Worm (Caenorhabditis elegans): Measurements from ENCODE around the gene R10D12.13.

R10D12.13 gene

ce11 chrV:13984828-13985227 is 22.6 kb downstream of the R10D12.13 start, which contains the start of gene end-1:
TSS of gene end-1 (plus strand) at chrV:13985128.
- TF ChIP-seq sem-2 (GFP tag; optimal IDR thresholded peaks at IDR 0.05) = no peak

DNA sequence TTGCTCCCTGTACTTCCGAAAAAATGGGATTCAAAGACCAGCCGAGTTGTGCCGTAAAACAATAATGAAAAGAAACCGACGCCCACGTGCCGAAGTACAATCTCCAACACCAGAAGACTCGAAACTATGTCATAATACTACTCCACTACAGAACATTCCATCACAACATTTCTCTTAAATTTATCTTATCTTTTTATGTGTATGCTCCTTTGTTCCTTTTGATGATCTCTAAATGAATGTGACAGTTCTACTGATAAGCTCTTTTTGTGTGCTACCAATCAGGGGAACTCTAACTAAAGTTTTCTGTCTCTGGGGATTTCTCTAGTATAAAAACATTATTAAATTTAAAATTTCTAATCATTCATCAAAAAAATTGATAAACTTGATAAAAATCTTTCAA is 24.6 kb downstream of the R10D12.13 start:
- TF ChIP-seq mep-1 (tag; optimal IDR thresholded peaks at IDR 0.05) = no peak
- TF ChIP-seq ceh-83 (GFP tag; optimal IDR thresholded peaks at IDR 0.05) = no peak
- TF ChIP-seq unc-39 (tag; optimal IDR thresholded peaks at IDR 0.05) = no peak
- TF ChIP-seq lin-13 (tag; optimal IDR thresholded peaks at IDR 0.05) = no peak
- TF ChIP-seq drap-1 (GFP tag; optimal IDR thresholded peaks at IDR 0.05) = no peak
- TF ChIP-seq pha-4 (tag; optimal IDR thresholded peaks at IDR 0.05) = no peak
- no peak for TF ChIP-seq ceh-43 (GFP tag; optimal IDR thresholded peaks at IDR 0.05)
- TF ChIP-seq flh-1 (GFP tag; optimal IDR thresholded peaks at IDR 0.05) = no peak
- TF ChIP-seq nhr-28 (tag; optimal IDR thresholded peaks at IDR 0.05) = no peak
- TF ChIP-seq nhr-2 (tag; optimal IDR thresholded peaks at IDR 0.05) = no peak
- no peak for TF ChIP-seq cnd-1 (tag; optimal IDR thresholded peaks at IDR 0.05)
- TF ChIP-seq unc-120 (tag; optimal IDR thresholded peaks at IDR 0.05; ENCODE audit: poor library complexity, severe bottlenecking) = no peak
- no peak for TF ChIP-seq blmp-1 (tag; optimal IDR thresholded peaks at IDR 0.05)
- no peak for TF ChIP-seq ztf-11 (tag; optimal IDR thresholded peaks at IDR 0.05)

DNA sequence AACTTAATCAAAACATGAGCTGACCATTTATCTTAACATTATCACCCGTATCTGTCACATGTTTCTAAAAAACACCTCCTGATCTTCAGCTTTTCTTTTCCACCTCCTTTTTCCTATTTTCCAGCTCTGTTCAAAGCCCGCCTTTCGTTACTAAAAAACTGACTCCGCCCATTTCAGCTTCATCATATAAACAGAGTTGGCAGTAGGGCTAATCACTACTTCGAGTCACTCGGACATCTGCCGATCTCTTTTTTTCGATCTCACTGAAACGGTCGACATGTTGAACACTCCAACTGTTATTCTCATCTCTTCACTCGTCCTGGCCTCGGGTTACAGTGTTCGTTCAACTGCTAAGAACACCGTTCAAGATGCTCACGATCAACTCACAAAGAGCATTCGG is 30.3 kb downstream of the R10D12.13 start, which contains the start of gene droe-4:
droe-4 (plus strand) TSS at position 172 of the 400 bp plus-strand sequence.
- no peak for TF ChIP-seq pha-4 (tag; optimal IDR thresholded peaks at IDR 0.05)
- TF ChIP-seq sem-2 (GFP tag; optimal IDR thresholded peaks at IDR 0.05) = no peak
- no peak for TF ChIP-seq ceh-39 (tag; optimal IDR thresholded peaks at IDR 0.05)
- no peak for TF ChIP-seq nhr-76 (tag; optimal IDR thresholded peaks at IDR 0.05)
- TF ChIP-seq drap-1 (GFP tag; optimal IDR thresholded peaks at IDR 0.05) = no peak
- no peak for TF ChIP-seq ceh-83 (GFP tag; optimal IDR thresholded peaks at IDR 0.05)
- no peak for TF ChIP-seq cnd-1 (tag; optimal IDR thresholded peaks at IDR 0.05)
- no peak for TF ChIP-seq tbx-8 (GFP tag; optimal IDR thresholded peaks at IDR 0.05)
- TF ChIP-seq unc-120 (tag; optimal IDR thresholded peaks at IDR 0.05; ENCODE audit: poor library complexity, severe bottlenecking) = no peak
- no peak for TF ChIP-seq lsy-2 (tag; optimal IDR thresholded peaks at IDR 0.05)
- TF ChIP-seq nhr-28 (tag; optimal IDR thresholded peaks at IDR 0.05) = no peak

DNA sequence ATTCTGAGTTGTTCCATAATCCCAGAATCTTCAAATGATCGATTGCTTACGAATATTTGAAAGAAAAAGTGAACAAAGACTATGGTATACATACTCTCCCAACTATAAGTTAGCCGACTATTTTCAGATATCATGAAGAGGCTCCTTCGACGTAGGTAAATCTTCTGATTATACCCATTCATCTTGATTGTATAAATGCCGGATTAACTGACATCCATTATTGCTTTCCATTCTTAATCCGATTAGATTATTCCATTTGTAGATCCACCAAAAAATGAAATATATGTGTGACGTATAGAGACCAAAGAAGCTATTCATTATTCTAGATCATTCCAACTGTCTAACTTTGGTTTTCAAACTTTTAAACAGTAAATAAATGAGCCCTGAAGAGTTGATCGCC is 31.3 kb downstream of the R10D12.13 start:
- TF ChIP-seq mab-5 (tag; optimal IDR thresholded peaks at IDR 0.05) = no peak
- TF ChIP-seq snpc-4 (tag; optimal IDR thresholded peaks at IDR 0.05) = no peak
- no peak for TF ChIP-seq ham-2 (GFP tag; optimal IDR thresholded peaks at IDR 0.05)
- TF ChIP-seq tbx-8 (GFP tag; optimal IDR thresholded peaks at IDR 0.05) = no peak
- no peak for TF ChIP-seq zip-8 (tag; optimal IDR thresholded peaks at IDR 0.05)
- no peak for TF ChIP-seq nhr-12 (tag; optimal IDR thresholded peaks at IDR 0.05)
- TF ChIP-seq ztf-11 (tag; optimal IDR thresholded peaks at IDR 0.05) = no peak
- no peak for TF ChIP-seq hlh-1 (tag; optimal IDR thresholded peaks at IDR 0.05)
- TF ChIP-seq pha-4 (tag; optimal IDR thresholded peaks at IDR 0.05) = no peak
- no peak for TF ChIP-seq M03D4.4 (tag; optimal IDR thresholded peaks at IDR 0.05)
- no peak for TF ChIP-seq nhr-2 (tag; optimal IDR thresholded peaks at IDR 0.05)
- no peak for TF ChIP-seq lin-13 (tag; optimal IDR thresholded peaks at IDR 0.05)
- TF ChIP-seq lin-32 (GFP tag; optimal IDR thresholded peaks at IDR 0.05) = no peak
- TF ChIP-seq unc-120 (tag; optimal IDR thresholded peaks at IDR 0.05; ENCODE audit: poor library complexity, severe bottlenecking) = no peak
- TF ChIP-seq ceh-39 (tag; optimal IDR thresholded peaks at IDR 0.05) = no peak
- TF ChIP-seq ceh-83 (GFP tag; optimal IDR thresholded peaks at IDR 0.05) = no peak
- TF ChIP-seq mep-1 (tag; optimal IDR thresholded peaks at IDR 0.05) = no peak
- no peak for TF ChIP-seq bed-3 (GFP tag; optimal IDR thresholded peaks at IDR 0.05)
- TF ChIP-seq elt-3 (tag; optimal IDR thresholded peaks at IDR 0.05) = no peak

- TF ChIP-seq unc-120 (tag; optimal IDR thresholded peaks at IDR 0.05; ENCODE audit: poor library complexity, severe bottlenecking) (no peak), mep-1 (tag; optimal IDR thresholded peaks at IDR 0.05) (no peak), elt-3 (tag; optimal IDR thresholded peaks at IDR 0.05) (no peak), cnd-1 (tag; optimal IDR thresholded peaks at IDR 0.05) (no peak), M03D4.4 (tag; optimal IDR thresholded peaks at IDR 0.05) (no peak), hlh-1 (tag; optimal IDR thresholded peaks at IDR 0.05) (no peak), ces-1 (GFP tag; optimal IDR thresholded peaks at IDR 0.05) (no peak)
Observed at ce11 chrV:14001929-14002328, 39.7 kb downstream of the R10D12.13 start.

ce11 chrV:14002402-14002801 is 40.2 kb downstream of the R10D12.13 start:
- TF ChIP-seq blmp-1 (tag; optimal IDR thresholded peaks at IDR 0.05) (no peak), bed-3 (GFP tag; optimal IDR thresholded peaks at IDR 0.05) (no peak), ztf-11 (tag; optimal IDR thresholded peaks at IDR 0.05) (no peak), ces-1 (GFP tag; optimal IDR thresholded peaks at IDR 0.05) (no peak), sptf-1 (tag; optimal IDR thresholded peaks at IDR 0.05) (no peak), pha-4 (tag; optimal IDR thresholded peaks at IDR 0.05) (peak; percentile 21), ham-2 (GFP tag; optimal IDR thresholded peaks at IDR 0.05) (peak; percentile 44), unc-39 (tag; optimal IDR thresholded peaks at IDR 0.05) (no peak), nhr-76 (tag; optimal IDR thresholded peaks at IDR 0.05) (no peak)

All from whole organism, mixed stage, embryonic.